Worm (Caenorhabditis elegans) whole organism, L3 larva: ENCODE measurements around the gene T27E7.1.

ENCODE experiments used
- aly-2 ChIP-seq: fragments of 150-350 bp; optimal IDR thresholded peaks from 2 replicates; lab custom pipeline; 2014; ENCODE audit warnings: missing biosample characterization, missing genetic modification characterization
- ama-1 ChIP-seq: fragments of 150-350 bp; optimal IDR thresholded peaks from 2 replicates; lab custom pipeline; 2018
- ceh-16 ChIP-seq: sonication (generic microtip); optimal IDR thresholded peaks from 2 replicates; lab custom pipeline; 2017; ENCODE audit warnings: missing biosample characterization, missing genetic modification characterization
- ceh-28 ChIP-seq: fragments of 150-350 bp; optimal IDR thresholded peaks from 2 replicates; lab custom pipeline; 2014; ENCODE audit warnings: missing biosample characterization, missing genetic modification reagents, missing genetic modification characterization
- ceh-9 ChIP-seq: sonication (generic microtip); optimal IDR thresholded peaks from 2 replicates; lab custom pipeline; 2018; ENCODE audit warnings: missing biosample characterization, missing genetic modification characterization
- daf-12 ChIP-seq: fragments of 150-350 bp; optimal IDR thresholded peaks from 2 replicates; lab custom pipeline; 2014; ENCODE audit warnings: missing biosample characterization, missing genetic modification reagents, missing genetic modification characterization
- egl-5 ChIP-seq: fragments of 150-350 bp; optimal IDR thresholded peaks from 2 replicates; lab custom pipeline; 2017; ENCODE audit warnings: missing biosample characterization, missing genetic modification reagents, missing genetic modification characterization, inconsistent platforms
- elt-1 ChIP-seq: fragments of 150-350 bp; optimal IDR thresholded peaks from 2 replicates; lab custom pipeline; 2014; ENCODE audit warnings: missing biosample characterization, missing genetic modification characterization
- elt-2 ChIP-seq: sonication (generic microtip); optimal IDR thresholded peaks from 2 replicates; lab custom pipeline; 2016; ENCODE audit warnings: missing genetic modification reagents, mild to moderate bottlenecking, missing genetic modification characterization, missing compliant biosample characterization
- elt-3 ChIP-seq, 3 experiments: fragments of 150-350 bp in 1 of 3; sonication (generic microtip) in 2 of 3; optimal IDR thresholded peaks; 2 replicates in 2 of 3; 4 replicates in 1 of 3; lab custom pipeline; 2014 to 2017; ENCODE audit warnings: missing biosample characterization in 3 of 3, missing genetic modification characterization in 3 of 3
- eor-1 ChIP-seq, 2 experiments: fragments of 150-350 bp; optimal IDR thresholded peaks; 2 replicates each; lab custom pipeline; 2014 to 2018; ENCODE audit warnings: missing biosample characterization in 2 of 2, missing genetic modification characterization in 2 of 2
- fkh-10 ChIP-seq: sonication (generic microtip); optimal IDR thresholded peaks from 2 replicates; lab custom pipeline; 2017; ENCODE audit warnings: missing biosample characterization, missing genetic modification reagents, missing genetic modification characterization
- fos-1 ChIP-seq: fragments of 150-350 bp; optimal IDR thresholded peaks from 2 replicates; lab custom pipeline; 2014; ENCODE audit warnings: missing biosample characterization, missing genetic modification characterization
- hmg-11 ChIP-seq: sonication (generic microtip); optimal IDR thresholded peaks from 2 replicates; lab custom pipeline; 2016; ENCODE audit warnings: missing genetic modification characterization, missing compliant biosample characterization
- lin-15B ChIP-seq: fragments of 150-350 bp; optimal IDR thresholded peaks from 2 replicates; lab custom pipeline; 2014; ENCODE audit warnings: missing biosample characterization, missing genetic modification characterization
- lin-39 ChIP-seq: fragments of 150-350 bp; optimal IDR thresholded peaks from 2 replicates; lab custom pipeline; 2018; ENCODE audit warnings: missing biosample characterization, missing genetic modification reagents, missing genetic modification characterization
- lsy-12 ChIP-seq: sonication (generic microtip); optimal IDR thresholded peaks from 2 replicates; lab custom pipeline; 2016; ENCODE audit warnings: mild to moderate bottlenecking, missing genetic modification characterization, missing compliant biosample characterization
- mdl-1 ChIP-seq: fragments of 150-350 bp; optimal IDR thresholded peaks from 2 replicates; lab custom pipeline; 2014; ENCODE audit warnings: missing biosample characterization, missing genetic modification characterization
- mml-1 ChIP-seq: fragments of 150-350 bp; sonication (generic microtip); optimal IDR thresholded peaks from 3 replicates; lab custom pipeline; 2014; ENCODE audit warnings: missing biosample characterization, missing genetic modification characterization
- nfya-1 ChIP-seq: sonication (generic microtip); optimal IDR thresholded peaks from 2 replicates; lab custom pipeline; 2017; ENCODE audit warnings: missing genetic modification characterization, mild to moderate bottlenecking, missing compliant biosample characterization, antibody characterized with exemption, moderate library complexity; ENCODE audit not compliant: insufficient read depth
- nhr-12 ChIP-seq: fragments of 150-350 bp; optimal IDR thresholded peaks from 2 replicates; lab custom pipeline; 2014; ENCODE audit warnings: missing biosample characterization, missing genetic modification characterization
- nhr-237 ChIP-seq: fragments of 150-350 bp; optimal IDR thresholded peaks from 2 replicates; lab custom pipeline; 2014; ENCODE audit warnings: missing biosample characterization, missing genetic modification characterization
- nhr-25 ChIP-seq: sonication (generic microtip); optimal IDR thresholded peaks from 2 replicates; lab custom pipeline; 2017; ENCODE audit warnings: missing biosample characterization, missing genetic modification characterization
- nhr-28 ChIP-seq: fragments of 150-350 bp; optimal IDR thresholded peaks from 2 replicates; lab custom pipeline; 2014; ENCODE audit warnings: missing biosample characterization, missing genetic modification characterization
- nhr-67 ChIP-seq: fragments of 150-350 bp; optimal IDR thresholded peaks from 2 replicates; lab custom pipeline; 2014; ENCODE audit warnings: missing biosample characterization, missing genetic modification characterization
- nhr-77 ChIP-seq: fragments of 150-350 bp; optimal IDR thresholded peaks from 2 replicates; lab custom pipeline; 2014; ENCODE audit warnings: missing biosample characterization, missing genetic modification characterization
- pha-4 ChIP-seq: fragments of 150-350 bp; optimal IDR thresholded peaks from 2 replicates; lab custom pipeline; 2014; ENCODE audit warnings: missing biosample characterization, missing genetic modification reagents, missing genetic modification characterization
- sea-2 ChIP-seq: fragments of 150-350 bp; sonication (generic microtip); optimal IDR thresholded peaks from 4 replicates; lab custom pipeline; 2014; ENCODE audit warnings: missing biosample characterization, missing genetic modification reagents, missing genetic modification characterization
- skn-1 ChIP-seq: fragments of 150-350 bp; optimal IDR thresholded peaks from 2 replicates; lab custom pipeline; 2014; ENCODE audit warnings: missing biosample characterization, missing genetic modification characterization
- snpc-4 ChIP-seq: fragments of 150-350 bp; optimal IDR thresholded peaks from 2 replicates; lab custom pipeline; 2014; ENCODE audit warnings: missing biosample characterization, missing genetic modification characterization
- tbx-2 ChIP-seq: sonication (generic microtip); optimal IDR thresholded peaks from 2 replicates; lab custom pipeline; 2016; ENCODE audit warnings: mild to moderate bottlenecking, missing genetic modification characterization, missing compliant biosample characterization
- unc-39 ChIP-seq: sonication (generic microtip); optimal IDR thresholded peaks from 4 replicates; lab custom pipeline; 2017; ENCODE audit warnings: missing biosample characterization, missing genetic modification characterization
- unc-62 ChIP-seq: fragments of 150-350 bp; sonication (generic microtip); optimal IDR thresholded peaks from 4 replicates; lab custom pipeline; 2014; ENCODE audit warnings: missing biosample characterization, missing genetic modification reagents, missing genetic modification characterization
- zag-1 ChIP-seq: fragments of 150-350 bp; optimal IDR thresholded peaks from 2 replicates; lab custom pipeline; 2014; ENCODE audit warnings: missing biosample characterization, missing genetic modification characterization
- ztf-11 ChIP-seq: fragments of 150-350 bp; optimal IDR thresholded peaks from 2 replicates; lab custom pipeline; 2014; ENCODE audit warnings: missing biosample characterization, missing genetic modification characterization

Gene T27E7.1

ce11 chrIV:14506042-14506441, 13.5 kb upstream of the T27E7.1 start:
- TF ChIP-seq lin-15B (no peak), snpc-4 (no peak), nhr-67 (tag; lab: Kevin White, UChicago) (no peak), nfya-1 (no peak), unc-39 (tag; lab: Kevin White, UChicago) (no peak), sea-2 (GFP tag; lab: Kevin White, UChicago) (no peak), nhr-237 (tag; lab: Kevin White, UChicago) (no peak), ama-1 (lab: Kevin White, UChicago) (no peak), ztf-11 (no peak), nhr-28 (tag; lab: Kevin White, UChicago) (no peak), elt-2 (tag; lab: Kevin White, UChicago) (no peak), aly-2 (no peak), nhr-12 (tag; lab: Kevin White, UChicago) (no peak), nhr-25 (tag; lab: Kevin White, UChicago) (no peak), mml-1 (tag; lab: Kevin White, UChicago) (no peak), elt-3 (tag; optimal IDR thresholded peaks at IDR 0.05; lab: Kevin White, UChicago) (no peak)

DNA sequence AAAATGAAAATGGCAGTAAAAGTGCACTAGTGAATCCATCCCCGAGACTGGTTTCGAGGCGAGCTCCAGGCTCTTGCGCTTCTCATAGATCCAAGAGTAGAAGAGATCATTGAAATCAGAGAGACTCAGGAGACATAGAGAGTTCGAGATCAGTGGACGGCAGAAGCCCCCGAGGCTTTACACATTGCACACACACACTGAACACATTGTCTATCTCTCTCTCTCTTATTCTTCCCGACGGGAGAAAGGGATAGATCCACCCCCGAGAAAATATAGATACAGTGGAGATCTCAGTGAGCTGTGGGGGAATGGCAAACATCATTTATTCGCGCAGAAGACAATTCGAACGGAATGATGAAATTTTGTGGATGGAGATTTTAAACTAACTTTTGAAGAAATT, 12.6 kb upstream of the T27E7.1 start:
- TF ChIP-seq snpc-4 (no peak), pha-4 (peak; percentile 20)

DNA sequence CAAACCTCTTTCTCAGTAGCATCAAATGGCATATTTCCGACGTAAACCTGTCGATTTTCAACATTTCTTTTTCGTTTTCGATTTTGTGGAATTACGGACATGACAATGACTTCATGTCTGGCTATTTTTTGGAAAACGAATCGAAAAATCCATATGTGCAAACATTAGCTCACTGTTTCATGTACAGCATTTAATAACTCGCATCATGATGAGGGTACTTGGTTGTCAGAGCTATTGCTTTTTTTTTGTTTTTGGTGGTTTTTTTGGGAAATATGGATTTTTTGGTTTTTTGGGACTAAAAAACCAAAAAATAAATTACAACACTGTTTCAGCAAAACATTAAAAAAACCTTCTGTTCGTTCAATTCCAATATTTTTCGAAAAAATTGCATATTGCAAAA, 7.2 kb upstream of the T27E7.1 start, which contains the start of gene Y57G11A.5:
TSS of gene Y57G11A.5 (minus strand) at position 101 of the 400 bp plus-strand sequence.
- no peak for TF ChIP-seq ceh-16 (tag; lab: Kevin White, UChicago)
- TF ChIP-seq unc-62 = no peak
- no peak for TF ChIP-seq ceh-9
- TF ChIP-seq lsy-12 (tag; lab: Kevin White, UChicago) = no peak
- no peak for TF ChIP-seq zag-1 (tag; lab: Kevin White, UChicago)
- TF ChIP-seq lin-39 (tag; lab: Kevin White, UChicago) = no peak
- no peak for TF ChIP-seq daf-12 (tag; lab: Kevin White, UChicago)
- no peak for TF ChIP-seq eor-1 (tag; optimal IDR thresholded peaks at IDR 0.05; lab: Kevin White, UChicago)
- no peak for TF ChIP-seq mdl-1
- TF ChIP-seq unc-39 (tag; lab: Kevin White, UChicago) = no peak
- no peak for TF ChIP-seq mml-1 (tag; lab: Kevin White, UChicago)

- no peak for TF ChIP-seq fos-1 (tag; lab: Kevin White, UChicago)
- no peak for TF ChIP-seq nhr-77 (tag; lab: Kevin White, UChicago)
- TF ChIP-seq lsy-12 (tag; lab: Kevin White, UChicago) = no peak
- TF ChIP-seq mdl-1 = no peak
- TF ChIP-seq ztf-11 = no peak
Measured at ce11 chrIV:14515162-14515561, 4.4 kb upstream of the T27E7.1 start.

- TF ChIP-seq egl-5 = no peak
- TF ChIP-seq skn-1 (tag; lab: Kevin White, UChicago) = no peak
- TF ChIP-seq nhr-12 (tag; lab: Kevin White, UChicago) = no peak
- TF ChIP-seq ceh-9 = no peak
- no peak for TF ChIP-seq lin-39 (tag; lab: Kevin White, UChicago)
- TF ChIP-seq tbx-2 (tag; lab: Kevin White, UChicago) = no peak
- TF ChIP-seq fkh-10 = no peak
- no peak for TF ChIP-seq ceh-28 (tag; lab: Kevin White, UChicago)
- TF ChIP-seq lin-15B = no peak
- TF ChIP-seq aly-2 = no peak
- no peak for TF ChIP-seq elt-1 (tag; lab: Kevin White, UChicago)
- TF ChIP-seq hmg-11 (tag; lab: Kevin White, UChicago) = no peak
- TF ChIP-seq, all 47 proteins: peak for 0
Measured at ce11 chrIV:14523568-14523967, 4.0 kb downstream of the T27E7.1 start, which contains the start of gene srh-63. srh-63 (plus strand) TSS chrIV:14523868.
